Worm (Caenorhabditis elegans) whole organism, early embryonic: ENCODE measurements around the gene rop-1.

Experiments
- B0310.2 ChIP-seq: sonication (generic microtip); optimal IDR thresholded peaks from 2 replicates; lab custom pipeline; 2016; ENCODE audit warnings: mild to moderate bottlenecking, missing genetic modification characterization, missing compliant biosample characterization
- aly-1 ChIP-seq: sonication (generic microtip); optimal IDR thresholded peaks from 2 replicates; lab custom pipeline; 2016; ENCODE audit warnings: missing genetic modification characterization, missing compliant biosample characterization
- ama-1 ChIP-seq: fragments of 150-350 bp; optimal IDR thresholded peaks from 2 replicates; lab custom pipeline; 2014
- ceh-13 ChIP-seq: fragments of 200-800 bp; sonication (Bioruptor generic); optimal IDR thresholded peaks from 2 replicates; lab custom pipeline; 2018; ENCODE audit warnings: mild to moderate bottlenecking, missing genetic modification characterization, missing compliant biosample characterization
- ets-7 ChIP-seq: sonication (generic microtip); optimal IDR thresholded peaks from 2 replicates; lab custom pipeline; 2016; ENCODE audit warnings: missing genotype, missing genetic modification characterization, missing compliant biosample characterization
- flt-1 ChIP-seq: fragments of 200-800 bp; sonication (Bioruptor generic); IDR thresholded peaks from 2 replicates; pipeline ENCODE4 v1.3.6; 2022; ENCODE audit warnings: missing genetic modification characterization, missing compliant biosample characterization
- hmg-4 ChIP-seq: fragments of 200-800 bp; sonication (Bioruptor generic); optimal IDR thresholded peaks from 2 replicates; lab custom pipeline; 2018; ENCODE audit warnings: mild to moderate bottlenecking, missing genetic modification characterization, missing compliant biosample characterization
- hnd-1 ChIP-seq: sonication (generic microtip); optimal IDR thresholded peaks from 2 replicates; lab custom pipeline; 2016; ENCODE audit warnings: missing genetic modification characterization, missing compliant biosample characterization
- scrt-1 ChIP-seq: fragments of 200-800 bp; sonication (Bioruptor generic); IDR thresholded peaks from 2 replicates; pipeline ENCODE4 v1.3.6; 2022; ENCODE audit warnings: missing genetic modification characterization, missing compliant biosample characterization
- tbx-37 ChIP-seq: fragments of 200-800 bp; sonication (Bioruptor generic); conservative IDR thresholded peaks from 2 replicates; pipeline ENCODE4 v1.3.6; 2022; ENCODE audit warnings: missing genetic modification reagents, missing genetic modification characterization, missing compliant biosample characterization
- tra-4 ChIP-seq: sonication (generic microtip); optimal IDR thresholded peaks from 2 replicates; lab custom pipeline; 2017; ENCODE audit warnings: missing genetic modification characterization, missing compliant biosample characterization

ce11 chrV:10266050-10266449 lies 11.2 kb upstream of the rop-1 start:
- TF ChIP-seq ama-1 = no peak
- TF ChIP-seq ets-7 = no peak
- no peak for TF ChIP-seq hnd-1 (tag; lab: Kevin White, UChicago)
- no peak for TF ChIP-seq flt-1 (GFP tag; lab: Robert Waterston, UW)
- no peak for TF ChIP-seq scrt-1 (GFP tag; lab: Robert Waterston, UW)
- TF ChIP-seq B0310.2 (tag; lab: Kevin White, UChicago) = no peak
- TF ChIP-seq tbx-37 (GFP tag; lab: Robert Waterston, UW) = no peak
- no peak for TF ChIP-seq ceh-13 (GFP tag; lab: Kevin White, UChicago)
- no peak for TF ChIP-seq hmg-4
- TF ChIP-seq tra-4 = no peak
- TF ChIP-seq aly-1 (tag; lab: Kevin White, UChicago) = no peak
